Worm (Caenorhabditis elegans) whole organism, L3 larva: ENCODE data around the gene mdl-1.
A peak's percentile ranks its signal among the peaks of the same experiment; 100 is the strongest.

Experiments used
- R02D3.7 ChIP-seq: fragments of 150-350 bp; optimal IDR thresholded peaks from 2 replicates; lab custom pipeline; 2014; ENCODE audit warnings: missing biosample characterization, missing genetic modification characterization
- ZK546.5 ChIP-seq: sonication (generic microtip); optimal IDR thresholded peaks from 2 replicates; lab custom pipeline; 2017; ENCODE audit warnings: missing biosample characterization, missing genetic modification characterization
- aly-2 ChIP-seq: fragments of 150-350 bp; optimal IDR thresholded peaks from 2 replicates; lab custom pipeline; 2014; ENCODE audit warnings: missing biosample characterization, missing genetic modification characterization
- ama-1 ChIP-seq: fragments of 150-350 bp; optimal IDR thresholded peaks from 2 replicates; lab custom pipeline; 2018
- ceh-16 ChIP-seq: sonication (generic microtip); optimal IDR thresholded peaks from 2 replicates; lab custom pipeline; 2017; ENCODE audit warnings: missing biosample characterization, missing genetic modification characterization
- ceh-28 ChIP-seq: fragments of 150-350 bp; optimal IDR thresholded peaks from 2 replicates; lab custom pipeline; 2014; ENCODE audit warnings: missing biosample characterization, missing genetic modification reagents, missing genetic modification characterization
- ceh-82 ChIP-seq: fragments of 150-350 bp; optimal IDR thresholded peaks from 2 replicates; lab custom pipeline; 2014; ENCODE audit warnings: missing biosample characterization, missing genetic modification characterization
- ceh-9 ChIP-seq: sonication (generic microtip); optimal IDR thresholded peaks from 2 replicates; lab custom pipeline; 2018; ENCODE audit warnings: missing biosample characterization, missing genetic modification characterization
- daf-12 ChIP-seq: fragments of 150-350 bp; optimal IDR thresholded peaks from 2 replicates; lab custom pipeline; 2014; ENCODE audit warnings: missing biosample characterization, missing genetic modification reagents, missing genetic modification characterization
- egl-27 ChIP-seq: sonication (generic microtip); optimal IDR thresholded peaks from 4 replicates; lab custom pipeline; 2017; ENCODE audit warnings: missing biosample characterization, missing genetic modification reagents, missing genetic modification characterization
- egl-5 ChIP-seq: fragments of 150-350 bp; optimal IDR thresholded peaks from 2 replicates; lab custom pipeline; 2017; ENCODE audit warnings: missing biosample characterization, missing genetic modification reagents, missing genetic modification characterization, inconsistent platforms
- elt-1 ChIP-seq: fragments of 150-350 bp; optimal IDR thresholded peaks from 2 replicates; lab custom pipeline; 2014; ENCODE audit warnings: missing biosample characterization, missing genetic modification characterization
- elt-2 ChIP-seq: sonication (generic microtip); optimal IDR thresholded peaks from 2 replicates; lab custom pipeline; 2016; ENCODE audit warnings: missing genetic modification reagents, mild to moderate bottlenecking, missing genetic modification characterization, missing compliant biosample characterization
- elt-3 ChIP-seq, 3 experiments: fragments of 150-350 bp in 1 of 3; sonication (generic microtip) in 2 of 3; optimal IDR thresholded peaks; 2 replicates in 2 of 3; 4 replicates in 1 of 3; lab custom pipeline; 2014 to 2017; ENCODE audit warnings: missing biosample characterization in 3 of 3, missing genetic modification characterization in 3 of 3
- eor-1 ChIP-seq, 2 experiments: fragments of 150-350 bp; optimal IDR thresholded peaks; 2 replicates each; lab custom pipeline; 2014 to 2018; ENCODE audit warnings: missing biosample characterization in 2 of 2, missing genetic modification characterization in 2 of 2
- fkh-10 ChIP-seq: sonication (generic microtip); optimal IDR thresholded peaks from 2 replicates; lab custom pipeline; 2017; ENCODE audit warnings: missing biosample characterization, missing genetic modification reagents, missing genetic modification characterization
- fkh-2 ChIP-seq: fragments of 150-350 bp; optimal IDR thresholded peaks from 2 replicates; lab custom pipeline; 2014; ENCODE audit warnings: missing biosample characterization, missing genetic modification reagents, missing genetic modification characterization
- fos-1 ChIP-seq: fragments of 150-350 bp; optimal IDR thresholded peaks from 2 replicates; lab custom pipeline; 2014; ENCODE audit warnings: missing biosample characterization, missing genetic modification characterization
- hmg-11 ChIP-seq: sonication (generic microtip); optimal IDR thresholded peaks from 2 replicates; lab custom pipeline; 2016; ENCODE audit warnings: missing genetic modification characterization, missing compliant biosample characterization
- jun-1 ChIP-seq: fragments of 150-350 bp; optimal IDR thresholded peaks from 2 replicates; lab custom pipeline; 2014; ENCODE audit warnings: missing biosample characterization, missing genetic modification reagents, missing genetic modification characterization
- lin-15B ChIP-seq: fragments of 150-350 bp; optimal IDR thresholded peaks from 2 replicates; lab custom pipeline; 2014; ENCODE audit warnings: missing biosample characterization, missing genetic modification characterization
- lin-39 ChIP-seq: fragments of 150-350 bp; optimal IDR thresholded peaks from 2 replicates; lab custom pipeline; 2018; ENCODE audit warnings: missing biosample characterization, missing genetic modification reagents, missing genetic modification characterization
- lsy-12 ChIP-seq: sonication (generic microtip); optimal IDR thresholded peaks from 2 replicates; lab custom pipeline; 2016; ENCODE audit warnings: mild to moderate bottlenecking, missing genetic modification characterization, missing compliant biosample characterization
- mdl-1 ChIP-seq: fragments of 150-350 bp; optimal IDR thresholded peaks from 2 replicates; lab custom pipeline; 2014; ENCODE audit warnings: missing biosample characterization, missing genetic modification characterization
- mml-1 ChIP-seq: fragments of 150-350 bp; sonication (generic microtip); optimal IDR thresholded peaks from 3 replicates; lab custom pipeline; 2014; ENCODE audit warnings: missing biosample characterization, missing genetic modification characterization
- nfya-1 ChIP-seq: sonication (generic microtip); optimal IDR thresholded peaks from 2 replicates; lab custom pipeline; 2017; ENCODE audit warnings: missing genetic modification characterization, mild to moderate bottlenecking, missing compliant biosample characterization, antibody characterized with exemption, moderate library complexity; ENCODE audit not compliant: insufficient read depth
- nhr-11 ChIP-seq: fragments of 150-350 bp; optimal IDR thresholded peaks from 2 replicates; lab custom pipeline; 2014; ENCODE audit warnings: missing biosample characterization, missing genetic modification characterization
- nhr-12 ChIP-seq: fragments of 150-350 bp; optimal IDR thresholded peaks from 2 replicates; lab custom pipeline; 2014; ENCODE audit warnings: missing biosample characterization, missing genetic modification characterization
- nhr-23 ChIP-seq: fragments of 150-350 bp; optimal IDR thresholded peaks from 2 replicates; lab custom pipeline; 2014; ENCODE audit warnings: missing biosample characterization, missing genetic modification reagents, missing genetic modification characterization
- nhr-237 ChIP-seq: fragments of 150-350 bp; optimal IDR thresholded peaks from 2 replicates; lab custom pipeline; 2014; ENCODE audit warnings: missing biosample characterization, missing genetic modification characterization
- nhr-25 ChIP-seq: sonication (generic microtip); optimal IDR thresholded peaks from 2 replicates; lab custom pipeline; 2017; ENCODE audit warnings: missing biosample characterization, missing genetic modification characterization
- nhr-28 ChIP-seq: fragments of 150-350 bp; optimal IDR thresholded peaks from 2 replicates; lab custom pipeline; 2014; ENCODE audit warnings: missing biosample characterization, missing genetic modification characterization
- nhr-43 ChIP-seq: sonication (generic microtip); optimal IDR thresholded peaks from 2 replicates; lab custom pipeline; 2016; ENCODE audit warnings: mild to moderate bottlenecking, missing genetic modification characterization, missing compliant biosample characterization; ENCODE audit not compliant: poor library complexity, severe bottlenecking
- nhr-67 ChIP-seq: fragments of 150-350 bp; optimal IDR thresholded peaks from 2 replicates; lab custom pipeline; 2014; ENCODE audit warnings: missing biosample characterization, missing genetic modification characterization
- nhr-76 ChIP-seq: fragments of 150-350 bp; sonication (generic microtip); optimal IDR thresholded peaks from 5 replicates; lab custom pipeline; 2014; ENCODE audit warnings: missing biosample characterization, missing genetic modification characterization
- nhr-77 ChIP-seq: fragments of 150-350 bp; optimal IDR thresholded peaks from 2 replicates; lab custom pipeline; 2014; ENCODE audit warnings: missing biosample characterization, missing genetic modification characterization
- pha-4 ChIP-seq: fragments of 150-350 bp; optimal IDR thresholded peaks from 2 replicates; lab custom pipeline; 2014; ENCODE audit warnings: missing biosample characterization, missing genetic modification reagents, missing genetic modification characterization
- pqm-1 ChIP-seq: fragments of 150-350 bp; optimal IDR thresholded peaks from 2 replicates; lab custom pipeline; 2017; ENCODE audit warnings: missing biosample characterization, missing genetic modification characterization, inconsistent platforms
- sea-2 ChIP-seq: fragments of 150-350 bp; sonication (generic microtip); optimal IDR thresholded peaks from 4 replicates; lab custom pipeline; 2014; ENCODE audit warnings: missing biosample characterization, missing genetic modification reagents, missing genetic modification characterization
- skn-1 ChIP-seq: fragments of 150-350 bp; optimal IDR thresholded peaks from 2 replicates; lab custom pipeline; 2014; ENCODE audit warnings: missing biosample characterization, missing genetic modification characterization
- snpc-4 ChIP-seq: fragments of 150-350 bp; optimal IDR thresholded peaks from 2 replicates; lab custom pipeline; 2014; ENCODE audit warnings: missing biosample characterization, missing genetic modification characterization
- tbx-2 ChIP-seq: sonication (generic microtip); optimal IDR thresholded peaks from 2 replicates; lab custom pipeline; 2016; ENCODE audit warnings: mild to moderate bottlenecking, missing genetic modification characterization, missing compliant biosample characterization
- unc-39 ChIP-seq: sonication (generic microtip); optimal IDR thresholded peaks from 4 replicates; lab custom pipeline; 2017; ENCODE audit warnings: missing biosample characterization, missing genetic modification characterization
- unc-62 ChIP-seq: fragments of 150-350 bp; sonication (generic microtip); optimal IDR thresholded peaks from 4 replicates; lab custom pipeline; 2014; ENCODE audit warnings: missing biosample characterization, missing genetic modification reagents, missing genetic modification characterization
- zag-1 ChIP-seq: fragments of 150-350 bp; optimal IDR thresholded peaks from 2 replicates; lab custom pipeline; 2014; ENCODE audit warnings: missing biosample characterization, missing genetic modification characterization
- ztf-11 ChIP-seq: fragments of 150-350 bp; optimal IDR thresholded peaks from 2 replicates; lab custom pipeline; 2014; ENCODE audit warnings: missing biosample characterization, missing genetic modification characterization
- ztf-4 ChIP-seq: fragments of 150-350 bp; optimal IDR thresholded peaks from 2 replicates; lab custom pipeline; 2014; ENCODE audit warnings: missing biosample characterization, missing genetic modification characterization

mdl-1 gene

DNA sequence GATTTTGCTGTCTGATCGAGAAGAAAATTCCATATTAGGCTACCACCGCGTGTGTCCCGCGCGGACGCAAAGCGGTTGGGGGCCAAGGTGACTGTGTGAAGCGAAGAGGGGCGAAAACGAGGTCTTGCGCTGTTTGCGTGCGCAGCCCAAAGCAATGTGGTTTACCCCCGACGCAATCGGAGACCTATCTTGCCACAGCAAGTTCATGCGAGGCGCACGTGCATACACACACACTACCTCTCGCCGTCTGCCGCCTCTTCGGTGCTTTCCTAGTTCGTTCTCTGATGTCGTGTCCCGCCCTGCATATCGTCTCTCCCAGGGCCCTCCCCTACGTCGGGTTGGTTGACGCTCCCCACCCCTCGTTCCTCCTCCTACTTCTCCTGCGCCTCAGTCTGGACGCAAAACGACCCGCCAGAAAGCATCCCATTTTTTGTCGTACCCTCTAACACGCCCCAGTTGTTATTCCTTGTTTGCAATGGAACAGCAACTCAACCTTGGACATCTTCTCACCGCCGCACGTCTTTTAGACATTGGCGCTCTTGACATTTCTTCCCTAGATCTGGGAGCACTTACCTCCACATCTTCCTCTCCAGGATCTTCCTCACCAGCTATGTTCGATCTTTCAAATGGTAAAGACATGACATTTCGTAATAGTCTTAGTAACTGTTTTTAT, at the start of gene mdl-1:
TSS of gene mdl-1 (plus strand) at position 341 of the 673 bp plus-strand sequence.
- peak; percentile 95 for TF ChIP-seq egl-27 (tag; lab: Kevin White, UChicago)
- TF ChIP-seq pqm-1 (tag; lab: Kevin White, UChicago), result peak; percentile 82
- TF ChIP-seq nhr-25 (tag; lab: Kevin White, UChicago), result peak; percentile 95
- TF ChIP-seq mdl-1, result peak; percentile 100
- peak; percentile 26 for TF ChIP-seq lin-15B (tag; lab: Kevin White, UChicago)
- no peak for TF ChIP-seq unc-39 (tag; lab: Kevin White, UChicago)
- peak; percentile 95 for TF ChIP-seq lin-39 (tag; lab: Kevin White, UChicago)
- peak; percentile 20 for TF ChIP-seq fkh-10 (GFP tag; lab: Kevin White, UChicago)
- TF ChIP-seq ceh-82 (tag; lab: Kevin White, UChicago), result no peak
- no peak for TF ChIP-seq ZK546.5
- TF ChIP-seq ama-1 (lab: Kevin White, UChicago), result peak; percentile 95
- peak; percentile 48 for TF ChIP-seq tbx-2 (tag; lab: Kevin White, UChicago)
- peak; percentile 88 for TF ChIP-seq lsy-12 (tag; lab: Kevin White, UChicago)
- peak; percentile 74 for TF ChIP-seq unc-62
- peak; percentile 74 for TF ChIP-seq hmg-11 (tag; lab: Kevin White, UChicago)
- TF ChIP-seq elt-1, result peak; percentile 81
- no peak for TF ChIP-seq nhr-76 (tag; lab: Kevin White, UChicago)
- no peak for TF ChIP-seq daf-12 (tag; lab: Kevin White, UChicago)
- TF ChIP-seq ztf-11, result no peak
- no peak for TF ChIP-seq ceh-16 (tag; lab: Kevin White, UChicago)
- TF ChIP-seq skn-1 (tag; lab: Kevin White, UChicago), result peak; percentile 40
- TF ChIP-seq ceh-28 (tag; lab: Kevin White, UChicago), result peak; percentile 56
- TF ChIP-seq mml-1 (tag; lab: Kevin White, UChicago), result peak; percentile 99
- peak; percentile 81 for TF ChIP-seq jun-1 (tag; lab: Kevin White, UChicago)
- TF ChIP-seq ztf-4 (tag; lab: Kevin White, UChicago), result peak; percentile 74
- TF ChIP-seq elt-3 (tag; optimal IDR thresholded peaks at IDR 0.05; lab: Kevin White, UChicago), result no peak
- TF ChIP-seq nhr-67, result no peak
- TF ChIP-seq nhr-237 (tag; lab: Kevin White, UChicago), result no peak
- TF ChIP-seq zag-1 (tag; lab: Kevin White, UChicago), result no peak
- TF ChIP-seq R02D3.7, result peak; percentile 40
- TF ChIP-seq snpc-4 (tag; lab: Kevin White, UChicago), result peak; percentile 71
- TF ChIP-seq nhr-28 (tag; lab: Kevin White, UChicago), result no peak
- peak; percentile 27 for TF ChIP-seq fos-1
- peak; percentile 67 for TF ChIP-seq nhr-11 (tag; lab: Kevin White, UChicago)
- peak; percentile 63 for TF ChIP-seq sea-2 (GFP tag; lab: Kevin White, UChicago)
- TF ChIP-seq pha-4 (tag; lab: Kevin White, UChicago), result peak; percentile 94
- no peak for TF ChIP-seq nhr-12 (tag; lab: Kevin White, UChicago)
- TF ChIP-seq nhr-43, result peak; percentile 86
- no peak for TF ChIP-seq nhr-77 (tag; lab: Kevin White, UChicago)
- TF ChIP-seq eor-1 (tag; optimal IDR thresholded peaks at IDR 0.05; lab: Kevin White, UChicago), result peak in 1 of 2 experiments; percentile 68
- peak; percentile 96 for TF ChIP-seq nfya-1
- peak; percentile 95 for TF ChIP-seq nhr-23 (tag; lab: Kevin White, UChicago)
- TF ChIP-seq ceh-9, result no peak
- TF ChIP-seq fkh-2 (tag; lab: Kevin White, UChicago), result no peak
- peak; percentile 87 for TF ChIP-seq elt-2 (tag; lab: Kevin White, UChicago)
- TF ChIP-seq egl-5 (tag; lab: Kevin White, UChicago), result no peak
- no peak for TF ChIP-seq aly-2 (tag; lab: Kevin White, UChicago)
